Fruit fly (Drosophila melanogaster) whole organism, wandering third instar larva: ENCODE data around the gene NP15.6.

Experiments used
- Abd-B ChIP-seq: fragments of >200 bp; optimal IDR thresholded peaks from 2 replicates; lab custom pipeline; 2017; ENCODE audit warnings: missing biosample characterization, missing genetic modification characterization
- CG9705 ChIP-seq: fragments of 200-800 bp; sonication (Bioruptor generic); optimal IDR thresholded peaks from 2 replicates; lab custom pipeline; 2018; ENCODE audit warnings: missing biosample characterization, mild to moderate bottlenecking, missing genetic modification characterization
- CrebA ChIP-seq: fragments of 200-800 bp; sonication (Bioruptor generic); optimal IDR thresholded peaks from 2 replicates; lab custom pipeline; 2016; ENCODE audit warnings: missing biosample characterization, mild to moderate bottlenecking, missing genetic modification characterization, borderline replicate concordance
- GATAd ChIP-seq: sonication (Bioruptor generic); optimal IDR thresholded peaks from 2 replicates; lab custom pipeline; 2016; ENCODE audit warnings: missing biosample characterization, missing genetic modification characterization
- HLH106 ChIP-seq: fragments of 200-800 bp; optimal IDR thresholded peaks from 3 replicates; lab custom pipeline; 2019; ENCODE audit warnings: missing biosample characterization, mild to moderate bottlenecking, missing genetic modification characterization, moderate library complexity
- Hnf4 ChIP-seq: fragments of 200-800 bp; sonication (Bioruptor generic); optimal IDR thresholded peaks from 2 replicates; lab custom pipeline; 2016; ENCODE audit warnings: missing biosample characterization, mild to moderate bottlenecking, missing genetic modification characterization
- Hr78 ChIP-seq: fragments of >200 bp; optimal IDR thresholded peaks from 2 replicates; lab custom pipeline; 2017; ENCODE audit warnings: missing biosample characterization, missing genetic modification characterization
- Hr83 ChIP-seq: fragments of 200-300 bp; sonication (Bioruptor generic); optimal IDR thresholded peaks from 2 replicates; lab custom pipeline; 2016; ENCODE audit warnings: missing biosample characterization, mild to moderate bottlenecking, missing genetic modification characterization, moderate library complexity; ENCODE audit not compliant: poor library complexity, severe bottlenecking
- Jra ChIP-seq: sonication (Bioruptor generic); optimal IDR thresholded peaks from 2 replicates; lab custom pipeline; 2016; ENCODE audit warnings: missing biosample characterization, missing genetic modification characterization
- Mio ChIP-seq: sonication (Bioruptor generic); optimal IDR thresholded peaks from 2 replicates; lab custom pipeline; 2016; ENCODE audit warnings: missing biosample characterization, missing genetic modification characterization
- Myc ChIP-seq: fragments of >200 bp; optimal IDR thresholded peaks from 2 replicates; lab custom pipeline; 2017
- N ChIP-seq: fragments of >200 bp; optimal IDR thresholded peaks from 2 replicates; lab custom pipeline; 2018; ENCODE audit warnings: missing biosample characterization, missing external identifiers, missing genetic modification characterization
- OdsH ChIP-seq: fragments of 200-800 bp; sonication (Bioruptor generic); optimal IDR thresholded peaks from 2 replicates; lab custom pipeline; 2016; ENCODE audit warnings: missing biosample characterization, mild to moderate bottlenecking, missing genetic modification characterization
- Rel ChIP-seq, 2 experiments: fragments of 200-800 bp; sonication (Bioruptor generic) in 1 of 2; optimal IDR thresholded peaks; 2 replicates in 1 of 2; 3 replicates in 1 of 2; lab custom pipeline; 2016 to 2019; ENCODE audit warnings: mild to moderate bottlenecking in 2 of 2, missing biosample characterization in 2 of 2, missing genetic modification characterization in 2 of 2, moderate library complexity in 1 of 2
- Sp1 ChIP-seq: fragments of 200-800 bp; sonication (Bioruptor generic); optimal IDR thresholded peaks from 3 replicates; lab custom pipeline; 2019; ENCODE audit warnings: missing biosample characterization, mild to moderate bottlenecking, missing genetic modification characterization, moderate library complexity
- br ChIP-seq: fragments of 200-800 bp; sonication (Bioruptor generic); optimal IDR thresholded peaks from 2 replicates; lab custom pipeline; 2016; ENCODE audit warnings: missing biosample characterization, missing genetic modification characterization
- brk ChIP-seq: fragments of 200-800 bp; sonication (Bioruptor generic); optimal IDR thresholded peaks from 2 replicates; lab custom pipeline; 2016; ENCODE audit warnings: missing biosample characterization, mild to moderate bottlenecking, missing genetic modification characterization
- dmrt93B ChIP-seq: fragments of 200-800 bp; sonication (Bioruptor generic); optimal IDR thresholded peaks from 2 replicates; lab custom pipeline; 2018; ENCODE audit warnings: missing biosample characterization, mild to moderate bottlenecking, missing genetic modification characterization
- dsf ChIP-seq: sonication (Bioruptor generic); optimal IDR thresholded peaks from 2 replicates; lab custom pipeline; 2016; ENCODE audit warnings: missing biosample characterization, missing genetic modification characterization, borderline replicate concordance
- ey ChIP-seq: fragments of 200-800 bp; sonication (Bioruptor generic); optimal IDR thresholded peaks from 2 replicates; lab custom pipeline; 2016; ENCODE audit warnings: missing biosample characterization, missing genetic modification characterization
- foxo ChIP-seq, 2 experiments: fragments of 200-800 bp; sonication (Bioruptor generic); optimal IDR thresholded peaks; 2 replicates in 1 of 2; 3 replicates in 1 of 2; lab custom pipeline; 2016 to 2017; ENCODE audit warnings: missing biosample characterization in 2 of 2, missing genetic modification characterization in 2 of 2
- fru ChIP-seq: fragments of 200-800 bp; sonication (Bioruptor generic); optimal IDR thresholded peaks from 3 replicates; lab custom pipeline; 2016; ENCODE audit warnings: missing biosample characterization, mild to moderate bottlenecking, missing genetic modification characterization
- h ChIP-seq: fragments of 200-800 bp; sonication (Bioruptor generic); optimal IDR thresholded peaks from 3 replicates; lab custom pipeline; 2016; ENCODE audit warnings: missing biosample characterization, mild to moderate bottlenecking, missing genetic modification characterization
- jim ChIP-seq: fragments of 175-275, 200-325 bp; sonication (Bioruptor generic); optimal IDR thresholded peaks from 2 replicates; lab custom pipeline; 2016; ENCODE audit warnings: missing biosample characterization, mild to moderate bottlenecking, missing genetic modification characterization
- pan ChIP-seq: fragments of >200 bp; optimal IDR thresholded peaks from 2 replicates; lab custom pipeline; 2017
- psq ChIP-seq: fragments of 200-800 bp; sonication (Bioruptor generic); optimal IDR thresholded peaks from 3 replicates; lab custom pipeline; 2017; ENCODE audit warnings: missing biosample characterization, mild to moderate bottlenecking, missing genetic modification characterization, moderate library complexity
- rgr ChIP-seq: fragments of 200-800 bp; sonication (Bioruptor generic); optimal IDR thresholded peaks from 3 replicates; lab custom pipeline; 2016; ENCODE audit warnings: missing biosample characterization, mild to moderate bottlenecking, missing genetic modification characterization
- sage ChIP-seq: fragments of 200-800 bp; sonication (Bioruptor generic); optimal IDR thresholded peaks from 2 replicates; lab custom pipeline; 2016; ENCODE audit warnings: missing biosample characterization, mild to moderate bottlenecking, missing genetic modification characterization
- sv ChIP-seq: fragments of 200-800 bp; sonication (Bioruptor generic); optimal IDR thresholded peaks from 3 replicates; lab custom pipeline; 2016; ENCODE audit warnings: missing biosample characterization, missing genetic modification characterization
- usp ChIP-seq: fragments of >200 bp; optimal IDR thresholded peaks from 2 replicates; lab custom pipeline; 2017; ENCODE audit warnings: missing biosample characterization, missing genetic modification characterization
- woc ChIP-seq: sonication (Bioruptor generic); optimal IDR thresholded peaks from 2 replicates; lab custom pipeline; 2016; ENCODE audit warnings: missing biosample characterization, mild to moderate bottlenecking, missing genetic modification characterization

The NP15.6 gene

dm6 chr3R:19027165-19027564 is at the start of gene NP15.6:
TSS of gene NP15.6 (plus strand) at chr3R:19027368.
- TF ChIP-seq Rel (GFP tag; optimal IDR thresholded peaks at IDR 0.05; lab: Kevin White, UChicago) (no peak), Rel (tag; optimal IDR thresholded peaks at IDR 0.05; lab: Kevin White, UChicago) (no peak), br (GFP tag; lab: Kevin White, UChicago) (no peak), CrebA (GFP tag; lab: Kevin White, UChicago) (no peak), pan (lab: Kevin White, UChicago) (no peak), h (no peak), Hr78 (no peak), Hnf4 (GFP tag; lab: Kevin White, UChicago) (no peak), sage (GFP tag; lab: Kevin White, UChicago) (no peak)

- no peak for TF ChIP-seq Hr83 (GFP tag; lab: Kevin White, UChicago)
- no peak for TF ChIP-seq sage (GFP tag; lab: Kevin White, UChicago)
- no peak for TF ChIP-seq OdsH (GFP tag; lab: Kevin White, UChicago)
- TF ChIP-seq CG9705 (GFP tag; lab: Kevin White, UChicago), result no peak
- no peak for TF ChIP-seq usp (GFP tag; lab: Kevin White, UChicago)
- no peak for TF ChIP-seq Myc
- TF ChIP-seq ey (GFP tag; lab: Kevin White, UChicago), result no peak
- no peak for TF ChIP-seq brk (GFP tag; lab: Kevin White, UChicago)
- no peak for TF ChIP-seq psq
- TF ChIP-seq GATAd (GFP tag; lab: Kevin White, UChicago), result no peak
- TF ChIP-seq Hnf4 (GFP tag; lab: Kevin White, UChicago), result no peak
- TF ChIP-seq h, result no peak
- TF ChIP-seq N (GFP tag; lab: Kevin White, UChicago), result no peak
- no peak for TF ChIP-seq Mio (GFP tag; lab: Kevin White, UChicago)
- TF ChIP-seq Jra (GFP tag; lab: Kevin White, UChicago), result no peak
- no peak for TF ChIP-seq rgr (GFP tag; lab: Kevin White, UChicago)
These were observed 48.5 kb upstream of the NP15.6 start, which contains the start of gene euc for dm6 chr3R:18978709-18979108. TSS of gene euc (minus strand) at chr3R:18978809.

dm6 chr3R:18980863-18981536 is 46.2 kb upstream of the NP15.6 start, which contains the start of the genes dnk and Smu1:
TSS of gene dnk (plus strand) at chr3R:18980995.
TSS of gene Smu1 (minus strand) at chr3R:18981324.
- TF ChIP-seq brk (GFP tag; lab: Kevin White, UChicago), result no peak
- TF ChIP-seq jim (GFP tag; lab: Kevin White, UChicago), result peak; percentile 41
- TF ChIP-seq, all 38 proteins: peak for 1

dm6 chr3R:18983614-18984185 is 43.5 kb upstream of the NP15.6 start, which contains the start of the genes snRNP-U1-C and gukh:
TSS of gene snRNP-U1-C (minus strand) at chr3R:18983650.
TSS of gene gukh (plus strand) at chr3R:18984025.
- TF ChIP-seq N (GFP tag; lab: Kevin White, UChicago) (no peak), ey (GFP tag; lab: Kevin White, UChicago) (peak; percentile 58), CG9705 (GFP tag; lab: Kevin White, UChicago) (peak; percentile 62), Rel (GFP tag; optimal IDR thresholded peaks at IDR 0.05; lab: Kevin White, UChicago) (no peak), Rel (tag; optimal IDR thresholded peaks at IDR 0.05; lab: Kevin White, UChicago) (peak; percentile 69), dmrt93B (GFP tag; lab: Kevin White, UChicago) (no peak), dsf (peak; percentile 36), sv (GFP tag; lab: Kevin White, UChicago) (peak; percentile 82), woc (GFP tag; lab: Kevin White, UChicago) (no peak), Abd-B (GFP tag; lab: Kevin White, UChicago) (no peak), foxo (GFP tag; optimal IDR thresholded peaks at IDR 0.05; lab: Kevin White, UChicago) (peak in 1 of 2 experiments; percentile 72), Sp1 (GFP tag; lab: Kevin White, UChicago) (peak; percentile 69), Hr83 (GFP tag; lab: Kevin White, UChicago) (peak; percentile 62), Hnf4 (GFP tag; lab: Kevin White, UChicago) (peak; percentile 72), fru (peak; percentile 54), Jra (GFP tag; lab: Kevin White, UChicago) (peak; percentile 36), HLH106 (peak; percentile 83), Mio (GFP tag; lab: Kevin White, UChicago) (no peak), OdsH (GFP tag; lab: Kevin White, UChicago) (peak; percentile 77), brk (GFP tag; lab: Kevin White, UChicago) (peak; percentile 91), rgr (GFP tag; lab: Kevin White, UChicago) (peak; percentile 84), sage (GFP tag; lab: Kevin White, UChicago) (peak; percentile 65), psq (peak; percentile 70), br (GFP tag; lab: Kevin White, UChicago) (peak; percentile 44), h (peak; percentile 70)
